Fruit fly (Drosophila melanogaster): ENCODE results near the gene CG5355.

dm6 chr2L:10428528-10428927, 15.3 kb upstream of the CG5355 start, which contains the start of gene CG5188:
- no peak for TF ChIP-seq CG8478 (optimal IDR thresholded peaks at IDR 0.05)
- TF ChIP-seq CTCF (optimal IDR thresholded peaks at IDR 0.05) = no peak

All from S2 (cell line).